Worm (Caenorhabditis elegans) whole organism, young adult: ENCODE data around the gene C45B2.1.

Experiments
- F10E7.11 ChIP-seq: sonication (generic microtip); optimal IDR thresholded peaks from 2 replicates; lab custom pipeline; 2017; ENCODE audit warnings: mild to moderate bottlenecking, missing genetic modification characterization, moderate library complexity, missing compliant biosample characterization
- T07F8.4 ChIP-seq: sonication (generic microtip); optimal IDR thresholded peaks from 2 replicates; lab custom pipeline; 2016; ENCODE audit warnings: mild to moderate bottlenecking, missing genetic modification characterization, moderate library complexity, missing compliant biosample characterization
- ama-1 ChIP-seq, 3 experiments: fragments of 150-350 bp in 1 of 3; sonication (generic microtip) in 2 of 3; optimal IDR thresholded peaks; 2 replicates each; lab custom pipeline; 2014 to 2018; ENCODE audit warnings: missing biosample characterization in 2 of 3, missing genetic modification characterization in 2 of 3, missing genetic modification reagents in 2 of 3
- atf-7 ChIP-seq: sonication (generic microtip); optimal IDR thresholded peaks from 2 replicates; lab custom pipeline; 2017; ENCODE audit warnings: mild to moderate bottlenecking, missing genetic modification characterization, missing compliant biosample characterization
- ceh-79 ChIP-seq: sonication (generic microtip); optimal IDR thresholded peaks from 2 replicates; lab custom pipeline; 2017; ENCODE audit warnings: mild to moderate bottlenecking, missing genetic modification characterization, missing compliant biosample characterization
- dox-1 ChIP-seq: fragments of 200-800 bp; sonication (Bioruptor generic); IDR thresholded peaks from 2 replicates; pipeline ENCODE4 v1.3.6; 2022; ENCODE audit warnings: missing genetic modification reagents, missing genetic modification characterization, missing compliant biosample characterization
- hmg-20 ChIP-seq: fragments of 200-800 bp; sonication (Bioruptor generic); IDR thresholded peaks from 2 replicates; pipeline ENCODE4 v1.3.6; 2022; ENCODE audit warnings: missing genetic modification reagents, missing genetic modification characterization, missing compliant biosample characterization
- hsf-1 ChIP-seq: fragments of 200-800 bp; sonication (Bioruptor generic); IDR thresholded peaks from 2 replicates; pipeline ENCODE4 v1.3.6; 2022; ENCODE audit warnings: missing genetic modification reagents, missing genetic modification characterization, missing compliant biosample characterization
- lsl-1 ChIP-seq: fragments of 200-800 bp; sonication (Bioruptor generic); optimal IDR thresholded peaks from 2 replicates; lab custom pipeline; 2018; ENCODE audit warnings: mild to moderate bottlenecking, missing genetic modification characterization, moderate library complexity, missing compliant biosample characterization
- mes-4 ChIP-seq: sonication (generic microtip); optimal IDR thresholded peaks from 2 replicates; lab custom pipeline; 2016; ENCODE audit warnings: missing genotype, missing genetic modification characterization, missing compliant biosample characterization
- snpc-4 ChIP-seq, 5 experiments: fragments of 150-350 bp in 1 of 5; sonication (generic microtip) in 4 of 5; optimal IDR thresholded peaks; 2 replicates each; lab custom pipeline; 2014 to 2018; ENCODE audit warnings: missing genetic modification characterization in 5 of 5, missing biosample characterization in 3 of 5, antibody characterized with exemption in 2 of 5, mild to moderate bottlenecking in 2 of 5, missing compliant biosample characterization in 2 of 5, missing genotype in 2 of 5, moderate library complexity in 2 of 5, missing genetic modification reagents in 1 of 5
- unc-130 ChIP-seq: sonication (generic microtip); optimal IDR thresholded peaks from 2 replicates; lab custom pipeline; 2016; ENCODE audit warnings: missing genetic modification reagents, missing genetic modification characterization, missing compliant biosample characterization

- TF ChIP-seq ceh-79 (tag; lab: Kevin White, UChicago) (no peak), T07F8.4 (tag; lab: Kevin White, UChicago) (no peak), snpc-4 (GFP tag; optimal IDR thresholded peaks at IDR 0.05; lab: Kevin White, UChicago) (no peak), snpc-4 (tag; optimal IDR thresholded peaks at IDR 0.05; lab: Kevin White, UChicago) (no peak), atf-7 (tag; lab: Kevin White, UChicago) (no peak), F10E7.11 (tag; lab: Kevin White, UChicago) (no peak), ama-1 (optimal IDR thresholded peaks at IDR 0.05; lab: Kevin White, UChicago) (no peak), ama-1 (GFP tag; optimal IDR thresholded peaks at IDR 0.05; lab: Kevin White, UChicago) (no peak), unc-130 (GFP tag; lab: Kevin White, UChicago) (no peak), dox-1 (GFP tag; lab: Robert Waterston, UW) (no peak), hmg-20 (GFP tag; lab: Robert Waterston, UW) (no peak), lsl-1 (GFP tag; lab: Kevin White, UChicago) (no peak), hsf-1 (GFP tag; lab: Robert Waterston, UW) (no peak), mes-4 (no peak)
Observed at ce11 chrX:6066618-6067017, 19.3 kb upstream of the C45B2.1 start.
